Fruit fly (Drosophila melanogaster) whole organism, embryonic: Measurements from ENCODE around the gene CG33631.

Experiments
- Atf-2 ChIP-seq: fragments of 200-800 bp; sonication (Bioruptor generic); optimal IDR thresholded peaks from 2 replicates; lab custom pipeline; 2016; ENCODE audit warnings: missing biosample characterization, missing genetic modification characterization
- CG10147 ChIP-seq: fragments of 200-800 bp; sonication (Bioruptor generic); optimal IDR thresholded peaks from 2 replicates; lab custom pipeline; 2019; ENCODE audit warnings: missing biosample characterization, mild to moderate bottlenecking, missing genetic modification characterization, moderate library complexity
- CG10543 ChIP-seq: fragments of 200-800 bp; sonication (Bioruptor generic); optimal IDR thresholded peaks from 3 replicates; lab custom pipeline; 2017; ENCODE audit warnings: missing biosample characterization, mild to moderate bottlenecking, missing genetic modification characterization, moderate library complexity
- CG12744 ChIP-seq: fragments of 200-800 bp; sonication (Bioruptor generic); optimal IDR thresholded peaks from 2 replicates; lab custom pipeline; 2016; ENCODE audit warnings: missing biosample characterization, missing genetic modification characterization
- CG13287 ChIP-seq: fragments of 200-800 bp; sonication (Bioruptor generic); IDR thresholded peaks from 2 replicates; pipeline ENCODE4 v1.3.6; 2022; ENCODE audit warnings: missing biosample characterization, missing genetic modification characterization; ENCODE audit not compliant: partially characterized antibody
- CG15011 ChIP-seq: fragments of 200-800 bp; sonication (Bioruptor generic); optimal IDR thresholded peaks from 3 replicates; lab custom pipeline; 2018; ENCODE audit warnings: missing biosample characterization, mild to moderate bottlenecking, missing genetic modification characterization
- CG15479 ChIP-seq: fragments of 200-800 bp; sonication (Bioruptor generic); optimal IDR thresholded peaks from 3 replicates; lab custom pipeline; 2019; ENCODE audit warnings: missing biosample characterization, mild to moderate bottlenecking, missing genetic modification characterization, moderate library complexity
- CG17912 ChIP-seq: fragments of 200-800 bp; sonication (Bioruptor generic); optimal IDR thresholded peaks from 2 replicates; lab custom pipeline; 2018; ENCODE audit warnings: missing biosample characterization, mild to moderate bottlenecking, missing genetic modification characterization
- CG31224 ChIP-seq: fragments of 200-800 bp; sonication (Bioruptor generic); IDR thresholded peaks from 2 replicates; pipeline ENCODE4 v1.3.6; 2022; ENCODE audit warnings: missing biosample characterization, missing genetic modification characterization
- CG31365 ChIP-seq: fragments of 200-800 bp; sonication (Bioruptor generic); optimal IDR thresholded peaks from 2 replicates; lab custom pipeline; 2018; ENCODE audit warnings: missing biosample characterization, mild to moderate bottlenecking, missing genetic modification characterization
- CG3163 ChIP-seq: fragments of 200-800 bp; sonication (Bioruptor generic); optimal IDR thresholded peaks from 3 replicates; lab custom pipeline; 2016; ENCODE audit warnings: missing biosample characterization, missing genetic modification characterization
- CG3281 ChIP-seq: fragments of 200-800 bp; sonication (Bioruptor generic); optimal IDR thresholded peaks from 3 replicates; lab custom pipeline; 2017; ENCODE audit warnings: missing biosample characterization, mild to moderate bottlenecking, missing genetic modification characterization
- CG33557 ChIP-seq: fragments of 200-800 bp; sonication (Bioruptor generic); optimal IDR thresholded peaks from 2 replicates; lab custom pipeline; 2019; ENCODE audit warnings: missing biosample characterization, mild to moderate bottlenecking, missing genetic modification characterization, moderate library complexity
- CG34376 ChIP-seq: fragments of 200-800 bp; sonication (Bioruptor generic); optimal IDR thresholded peaks from 2 replicates; lab custom pipeline; 2018; ENCODE audit warnings: missing biosample characterization, mild to moderate bottlenecking, missing genetic modification characterization
- CG4360 ChIP-seq: fragments of 200-800 bp; sonication (Bioruptor generic); IDR thresholded peaks from 2 replicates; pipeline ENCODE4 v1.3.6; 2022; ENCODE audit warnings: missing biosample characterization, missing genetic modification characterization
- CG7271 ChIP-seq: fragments of 200-800 bp; sonication (Bioruptor generic); optimal IDR thresholded peaks from 2 replicates; lab custom pipeline; 2018; ENCODE audit warnings: missing biosample characterization, mild to moderate bottlenecking, missing genetic modification characterization, moderate library complexity
- CG7839 ChIP-seq: fragments of 200-800 bp; sonication (Bioruptor generic); optimal IDR thresholded peaks from 3 replicates; lab custom pipeline; 2018; ENCODE audit warnings: missing biosample characterization, mild to moderate bottlenecking, missing genetic modification characterization, moderate library complexity
- CG8290 ChIP-seq, 3 experiments: fragments of 200-800 bp; sonication (Bioruptor generic); optimal IDR thresholded peaks; 2 replicates each; lab custom pipeline; 2016 to 2019; ENCODE audit warnings: missing biosample characterization in 3 of 3, missing genetic modification characterization in 3 of 3, mild to moderate bottlenecking in 2 of 3, moderate library complexity in 1 of 3
- CG8765 ChIP-seq: fragments of 200-800 bp; sonication (Bioruptor generic); IDR thresholded peaks from 2 replicates; pipeline ENCODE4 v1.3.6; 2022; ENCODE audit warnings: missing biosample characterization, missing genetic modification characterization
- CG8944 ChIP-seq: fragments of 200-800 bp; sonication (Bioruptor generic); optimal IDR thresholded peaks from 3 replicates; lab custom pipeline; 2016; ENCODE audit warnings: missing biosample characterization, missing genetic modification characterization
- Dp ChIP-seq: fragments of 200-800 bp; sonication (Bioruptor generic); optimal IDR thresholded peaks from 2 replicates; lab custom pipeline; 2018; ENCODE audit warnings: missing biosample characterization, mild to moderate bottlenecking, missing genetic modification characterization, moderate library complexity
- E2f2 ChIP-seq: fragments of 200-800 bp; sonication (Bioruptor generic); IDR thresholded peaks from 2 replicates; pipeline ENCODE4 v1.3.6; 2022; ENCODE audit warnings: missing biosample characterization, missing genetic modification characterization
- Elba2 ChIP-seq: fragments of 200-800 bp; sonication (Bioruptor generic); optimal IDR thresholded peaks from 3 replicates; lab custom pipeline; 2016; ENCODE audit warnings: missing biosample characterization, missing genetic modification characterization
- Fer1 ChIP-seq: fragments of 200-800 bp; sonication (Bioruptor generic); optimal IDR thresholded peaks from 2 replicates; lab custom pipeline; 2017; ENCODE audit warnings: missing biosample characterization, mild to moderate bottlenecking, missing genetic modification characterization
- Fer3 ChIP-seq: fragments of 200-800 bp; sonication (Bioruptor generic); optimal IDR thresholded peaks from 2 replicates; lab custom pipeline; 2018; ENCODE audit warnings: missing biosample characterization, mild to moderate bottlenecking, missing genetic modification characterization, moderate library complexity
- HHEX ChIP-seq: fragments of 200-800 bp; sonication (Bioruptor generic); optimal IDR thresholded peaks from 3 replicates; lab custom pipeline; 2017; ENCODE audit warnings: missing biosample characterization, mild to moderate bottlenecking, missing genetic modification characterization, missing genetic modification reagents
- NC2α ChIP-seq: fragments of 200-800 bp; sonication (Bioruptor generic); optimal IDR thresholded peaks from 2 replicates; lab custom pipeline; 2016; ENCODE audit warnings: missing biosample characterization, missing genetic modification characterization
- Poxn ChIP-seq: fragments of 200-800 bp; sonication (Bioruptor generic); IDR thresholded peaks from 2 replicates; pipeline ENCODE4 v1.3.6; 2022; ENCODE audit warnings: missing biosample characterization, missing genetic modification characterization
- Rx ChIP-seq: fragments of 200-800 bp; sonication (Bioruptor generic); IDR thresholded peaks from 2 replicates; pipeline ENCODE4 v1.3.6; 2022; ENCODE audit warnings: missing biosample characterization, missing genetic modification characterization
- Sry-δ ChIP-seq: fragments of 200-800 bp; sonication (Bioruptor generic); optimal IDR thresholded peaks from 2 replicates; lab custom pipeline; 2016; ENCODE audit warnings: missing biosample characterization, missing genetic modification characterization
- aop ChIP-seq: fragments of 200-800 bp; sonication (Bioruptor generic); IDR thresholded peaks from 2 replicates; pipeline ENCODE4 v1.3.6; 2022; ENCODE audit warnings: missing biosample characterization, missing genetic modification characterization
- bab2 ChIP-seq: fragments of 200-800 bp; sonication (Bioruptor generic); optimal IDR thresholded peaks from 2 replicates; lab custom pipeline; 2016; ENCODE audit warnings: missing biosample characterization, missing genetic modification characterization
- br ChIP-seq: fragments of >200 bp; optimal IDR thresholded peaks from 2 replicates; lab custom pipeline; 2017
- chif ChIP-seq, 2 experiments: fragments of 200-800 bp; sonication (Bioruptor generic); optimal IDR thresholded peaks; 3 replicates each; lab custom pipeline; 2016; ENCODE audit warnings: missing biosample characterization in 2 of 2, missing genetic modification characterization in 2 of 2
- crp ChIP-seq, 2 experiments: fragments of 200-800 bp; sonication (Bioruptor generic); optimal IDR thresholded peaks; 2 replicates in 1 of 2; 3 replicates in 1 of 2; lab custom pipeline; 2017; ENCODE audit warnings: missing biosample characterization in 2 of 2, missing genetic modification characterization in 2 of 2, mild to moderate bottlenecking in 1 of 2, moderate library complexity in 1 of 2
- cwo ChIP-seq: fragments of 200-800 bp; sonication (Bioruptor generic); optimal IDR thresholded peaks from 3 replicates; lab custom pipeline; 2017; ENCODE audit warnings: missing biosample characterization, missing genetic modification characterization, mild to moderate bottlenecking, moderate library complexity, missing genetic modification reagents
- eve ChIP-seq, 2 experiments: fragments of >200 bp; optimal IDR thresholded peaks; 2 replicates each; lab custom pipeline; 2017; ENCODE audit warnings: missing biosample characterization in 2 of 2, missing genetic modification characterization in 2 of 2
- exex ChIP-seq: fragments of 200-800 bp; sonication (Bioruptor generic); optimal IDR thresholded peaks from 4 replicates; lab custom pipeline; 2018; ENCODE audit warnings: missing biosample characterization, mild to moderate bottlenecking, missing genetic modification characterization, moderate library complexity
- ftz-f1 ChIP-seq: fragments of 200-800 bp; sonication (Bioruptor generic); optimal IDR thresholded peaks from 2 replicates; lab custom pipeline; 2016; ENCODE audit warnings: missing biosample characterization, missing genetic modification characterization
- fu2 ChIP-seq: fragments of 200-800 bp; sonication (Bioruptor generic); optimal IDR thresholded peaks from 2 replicates; lab custom pipeline; 2016; ENCODE audit warnings: missing biosample characterization, missing genetic modification characterization
- hb ChIP-seq: fragments of 200-800 bp; sonication (Bioruptor generic); IDR thresholded peaks from 3 replicates; pipeline ENCODE4 v1.3.6; 2022; ENCODE audit warnings: missing biosample characterization, missing genetic modification characterization; ENCODE audit not compliant: partially characterized antibody
- kni ChIP-seq: fragments of 200-800 bp; sonication (Bioruptor generic); optimal IDR thresholded peaks from 3 replicates; lab custom pipeline; 2017; ENCODE audit warnings: mild to moderate bottlenecking, missing biosample characterization, missing genetic modification reagents, missing genetic modification characterization
- luna ChIP-seq: fragments of 200-800 bp; sonication (Bioruptor generic); optimal IDR thresholded peaks from 2 replicates; lab custom pipeline; 2016; ENCODE audit warnings: missing biosample characterization, missing genetic modification characterization
- pan ChIP-seq, 4 experiments: fragments of >200 bp in 3 of 4; fragments of 200-800 bp in 1 of 4; sonication (Bioruptor generic) in 1 of 4; optimal IDR thresholded peaks in 3 of 4; IDR thresholded peaks in 1 of 4; 2 replicates each; pipeline versions ENCODE4 v1.3.6 to Lab custom; 2017 to 2022; ENCODE audit warnings: missing biosample characterization in 2 of 4, missing genetic modification characterization in 2 of 4, mixed read lengths in 1 of 4
- psq ChIP-seq: fragments of 200-800 bp; sonication (Bioruptor generic); optimal IDR thresholded peaks from 2 replicates; lab custom pipeline; 2017; ENCODE audit warnings: missing biosample characterization, missing genetic modification characterization
- sc ChIP-seq, 3 experiments: fragments of >200 bp in 2 of 3; fragments of 200-800 bp in 1 of 3; sonication (Bioruptor generic) in 1 of 3; optimal IDR thresholded peaks; 2 replicates in 2 of 3; 3 replicates in 1 of 3; lab custom pipeline; 2017; ENCODE audit warnings: mild to moderate bottlenecking in 1 of 3, missing biosample characterization in 1 of 3, missing genetic modification characterization in 1 of 3, missing genetic modification reagents in 1 of 3
- slp2 ChIP-seq: fragments of 200-800 bp; sonication (Bioruptor generic); optimal IDR thresholded peaks from 2 replicates; lab custom pipeline; 2016; ENCODE audit warnings: missing biosample characterization, missing genetic modification characterization

CG33631 gene

dm6 chr3R:10097531-10098295 is 33.9 kb downstream of the CG33631 start (continued):
- TF ChIP-seq aop (GFP tag; lab: Robert Waterston, UW) (no peak), CG33557 (GFP tag; lab: Kevin White, UChicago) (no peak), kni (GFP tag; lab: Kevin White, UChicago) (no peak), CG15479 (GFP tag; lab: Kevin White, UChicago) (no peak), CG7271 (no peak), eve (GFP tag; optimal IDR thresholded peaks at IDR 0.05; lab: Kevin White, UChicago) (peak in 1 of 2 experiments; percentile 85), bab2 (GFP tag; lab: Kevin White, UChicago) (peak; percentile 66), CG8944 (peak; percentile 16), Sry-δ (GFP tag; lab: Kevin White, UChicago) (no peak), CG10543 (GFP tag; lab: Kevin White, UChicago) (peak; percentile 97), sc (optimal IDR thresholded peaks at IDR 0.05; lab: Kevin White, UChicago) (no peak), sc (GFP tag; optimal IDR thresholded peaks at IDR 0.05; lab: Kevin White, UChicago) (no peak), CG8765 (peak; percentile 54; the same call in 1 of the 2 replicates), NC2α (GFP tag; lab: Kevin White, UChicago) (no peak), exex (peak; percentile 82), chif (GFP tag; optimal IDR thresholded peaks at IDR 0.05; lab: Kevin White, UChicago) (peak; percentile 46 to 52), Fer1 (GFP tag; lab: Kevin White, UChicago) (peak; percentile 76), CG15011 (GFP tag; lab: Kevin White, UChicago) (peak; percentile 33), crp (GFP tag; optimal IDR thresholded peaks at IDR 0.05; lab: Kevin White, UChicago) (peak in 1 of 2 experiments; percentile 7), CG12744 (GFP tag; lab: Kevin White, UChicago) (no peak), psq (GFP tag; lab: Kevin White, UChicago) (no peak), CG4360 (peak; percentile 36; the same call in 1 of the 2 replicates), hb (no peak), slp2 (peak; percentile 49), CG10147 (GFP tag; lab: Kevin White, UChicago) (peak; percentile 48), Poxn (no peak), CG31365 (tag; lab: Kevin White, UChicago) (no peak), CG3163 (GFP tag; lab: Kevin White, UChicago) (peak; percentile 43), E2f2 (GFP tag; lab: Robert Waterston, UW) (peak; percentile 32; the same call in 1 of the 2 replicates), Atf-2 (GFP tag; lab: Kevin White, UChicago) (peak; percentile 43), CG8290 (GFP tag; optimal IDR thresholded peaks at IDR 0.05; lab: Kevin White, UChicago) (no peak), CG8290 (tag; optimal IDR thresholded peaks at IDR 0.05; lab: Kevin White, UChicago) (peak in 1 of 2 experiments; percentile 71), pan (optimal IDR thresholded peaks at IDR 0.05; lab: Kevin White, UChicago) (no peak), pan (GFP tag; optimal IDR thresholded peaks at IDR 0.05 in 1 of 2, IDR thresholded peaks at IDR 0.05 in 1 of 2) (peak in 1 of 2 experiments; percentile 48), HHEX (GFP tag; lab: Kevin White, UChicago) (peak; percentile 82), CG31224 (GFP tag; lab: Robert Waterston, UW) (peak; percentile 45; the same call in 1 of the 2 replicates), Dp (GFP tag; lab: Kevin White, UChicago) (no peak), br (no peak), luna (GFP tag; lab: Kevin White, UChicago) (peak; percentile 55), ftz-f1 (GFP tag; lab: Kevin White, UChicago) (no peak), Elba2 (GFP tag; lab: Kevin White, UChicago) (no peak), CG13287 (GFP tag; lab: Robert Waterston, UW) (no peak; the same call in 1 of the 2 replicates), Rx (peak; percentile 61), CG7839 (tag; lab: Kevin White, UChicago) (peak; percentile 76), fu2 (GFP tag; lab: Kevin White, UChicago) (peak; percentile 34), CG3281 (GFP tag; lab: Kevin White, UChicago) (peak; percentile 84), CG34376 (GFP tag; lab: Kevin White, UChicago) (peak; percentile 99), Fer3 (tag; lab: Kevin White, UChicago) (peak; percentile 83), CG17912 (GFP tag; lab: Kevin White, UChicago) (no peak), cwo (GFP tag; lab: Kevin White, UChicago) (peak; percentile 90)
